Fruit fly (Drosophila melanogaster) whole organism, prepupa: ENCODE data around the gene CG14573.
A peak's percentile ranks its signal among the peaks of the same experiment; 100 is the strongest.

ENCODE experiments used
- CG10669 ChIP-seq: fragments of 200-800 bp; sonication (Bioruptor generic); optimal IDR thresholded peaks from 3 replicates; lab custom pipeline; 2018; ENCODE audit warnings: missing biosample characterization, mild to moderate bottlenecking, missing genetic modification characterization, moderate library complexity
- CG15336 ChIP-seq: fragments of 200-800 bp; sonication (Bioruptor generic); IDR thresholded peaks from 2 replicates; pipeline ENCODE4 v1.3.6; 2022; ENCODE audit warnings: missing biosample characterization, missing genetic modification characterization
- CG3919 ChIP-seq: fragments of 200-800 bp; sonication (Bioruptor generic); optimal IDR thresholded peaks from 3 replicates; lab custom pipeline; 2016; ENCODE audit warnings: missing biosample characterization, missing genetic modification characterization
- CG6276 ChIP-seq: fragments of 200-800 bp; sonication (Bioruptor generic); optimal IDR thresholded peaks from 2 replicates; lab custom pipeline; 2017; ENCODE audit warnings: missing biosample characterization, mild to moderate bottlenecking, missing genetic modification characterization
- CG6792 ChIP-seq: fragments of 200-800 bp; sonication (Bioruptor generic); optimal IDR thresholded peaks from 3 replicates; lab custom pipeline; 2016; ENCODE audit warnings: missing biosample characterization, missing genetic modification characterization
- CG6854 ChIP-seq: fragments of 200-800 bp; sonication (Bioruptor generic); optimal IDR thresholded peaks from 2 replicates; lab custom pipeline; 2017; ENCODE audit warnings: missing biosample characterization, mild to moderate bottlenecking, missing genetic modification characterization
- Eip93F ChIP-seq: fragments of 200-800 bp; sonication (Bioruptor generic); optimal IDR thresholded peaks from 2 replicates; lab custom pipeline; 2016; ENCODE audit warnings: missing biosample characterization, mild to moderate bottlenecking, missing genetic modification characterization
- Ets21C ChIP-seq: fragments of 200-800 bp; sonication (Bioruptor generic); optimal IDR thresholded peaks from 3 replicates; lab custom pipeline; 2016; ENCODE audit warnings: missing biosample characterization, missing genetic modification characterization
- Lpt ChIP-seq: fragments of 200-800 bp; sonication (Bioruptor generic); optimal IDR thresholded peaks from 3 replicates; lab custom pipeline; 2016; ENCODE audit warnings: missing biosample characterization, missing genetic modification characterization
- Met ChIP-seq: fragments of 200-800 bp; sonication (Bioruptor generic); optimal IDR thresholded peaks from 3 replicates; lab custom pipeline; 2016; ENCODE audit warnings: missing biosample characterization, missing genetic modification characterization
- OdsH ChIP-seq: fragments of 200-800 bp; sonication (Bioruptor generic); optimal IDR thresholded peaks from 3 replicates; lab custom pipeline; 2016; ENCODE audit warnings: missing biosample characterization, missing genetic modification characterization
- fkh ChIP-seq: fragments of 200-800 bp; sonication (Bioruptor generic); optimal IDR thresholded peaks from 3 replicates; lab custom pipeline; 2017; ENCODE audit warnings: missing biosample characterization, mild to moderate bottlenecking, missing genetic modification characterization, moderate library complexity
- pdm3 ChIP-seq: fragments of 200-800 bp; sonication (Bioruptor generic); optimal IDR thresholded peaks from 3 replicates; lab custom pipeline; 2016; ENCODE audit warnings: missing biosample characterization, missing genetic modification characterization
- vri ChIP-seq: fragments of 200-800 bp; sonication (Bioruptor generic); optimal IDR thresholded peaks from 3 replicates; lab custom pipeline; 2016; ENCODE audit warnings: missing biosample characterization, mild to moderate bottlenecking, missing genetic modification characterization

dm6 chr3L:21727013-21727727 is 6.7 kb upstream of the CG14573 start:
- TF ChIP-seq CG3919 (GFP tag; lab: Kevin White, UChicago) (no peak), Eip93F (no peak), CG6792 (no peak), CG15336 (GFP tag; lab: Robert Waterston, UW) (no peak), Lpt (GFP tag; lab: Kevin White, UChicago) (no peak), Met (GFP tag; lab: Kevin White, UChicago) (no peak), CG6276 (no peak), OdsH (no peak), fkh (GFP tag; lab: Kevin White, UChicago) (peak; percentile 51), Ets21C (no peak), CG6854 (GFP tag; lab: Kevin White, UChicago) (no peak), pdm3 (GFP tag; lab: Kevin White, UChicago) (no peak), CG10669 (GFP tag; lab: Kevin White, UChicago) (no peak), vri (no peak)
